Fruit fly (Drosophila melanogaster): ENCODE measurements around the gene CG13068.

The CG13068 gene

DNA sequence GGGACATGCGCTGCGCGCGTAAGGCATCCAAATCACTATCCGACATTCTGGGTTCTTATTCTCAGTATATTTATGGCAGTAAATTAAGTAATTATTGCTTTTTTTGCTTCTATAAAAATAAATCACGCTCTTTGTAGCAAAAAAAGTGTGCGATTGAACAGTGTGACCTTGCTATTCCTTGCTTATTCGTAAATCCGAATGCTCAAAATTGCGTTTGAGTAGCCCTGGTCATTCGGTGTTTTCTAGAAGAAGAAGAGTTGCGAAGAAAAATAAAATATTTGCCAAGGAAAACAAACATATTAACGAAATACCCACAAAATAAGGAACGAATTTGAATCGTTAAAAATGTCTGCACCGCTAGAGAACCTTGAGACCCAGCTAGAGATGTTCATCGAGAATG lies 37.3 kb upstream of the CG13068 start, which contains the start of the genes PDCD-5 and MED10 (continued):
- TF ChIP-seq her (GFP tag; optimal IDR thresholded peaks at IDR 0.05) (peak; percentile 100), dmrt11E (tag; optimal IDR thresholded peaks at IDR 0.05) (peak; percentile 24), phol (tag; optimal IDR thresholded peaks at IDR 0.05) (peak; percentile 65), wor (GFP tag; IDR thresholded peaks at IDR 0.05) (no peak), hb (GFP tag; IDR thresholded peaks at IDR 0.05; ENCODE audit: partially characterized antibody) (no peak), Tbp (GFP tag; optimal IDR thresholded peaks at IDR 0.05) (no peak), wek (GFP tag; optimal IDR thresholded peaks at IDR 0.05) (no peak), Adf1 (GFP tag; IDR thresholded peaks at IDR 0.05) (no peak), B-H2 (GFP tag; optimal IDR thresholded peaks at IDR 0.05) (no peak), inv (GFP tag; IDR thresholded peaks at IDR 0.05; ENCODE audit: partially characterized antibody) (no peak), h (optimal IDR thresholded peaks at IDR 0.05) (no peak), CG11456 (GFP tag; IDR thresholded peaks at IDR 0.05) (no peak), lmd (GFP tag; IDR thresholded peaks at IDR 0.05) (no peak), kni (GFP tag; optimal IDR thresholded peaks at IDR 0.05) (no peak), CG3847 (GFP tag; IDR thresholded peaks at IDR 0.05) (peak; percentile 35; the same call in 1 of the 2 replicates), insv (GFP tag; optimal IDR thresholded peaks at IDR 0.05) (no peak), BtbVII (GFP tag; optimal IDR thresholded peaks at IDR 0.05) (no peak), zen (tag; optimal IDR thresholded peaks at IDR 0.05) (peak; percentile 36), Atf3 (GFP tag; optimal IDR thresholded peaks at IDR 0.05) (no peak), amos (GFP tag; IDR thresholded peaks at IDR 0.05; ENCODE audit: partially characterized antibody) (peak; percentile 43), CG7357 (GFP tag; IDR thresholded peaks at IDR 0.05) (no peak), CG14860 (GFP tag; IDR thresholded peaks at IDR 0.05; ENCODE audit: partially characterized antibody) (no peak), lbe (GFP tag; optimal IDR thresholded peaks at IDR 0.05) (no peak), Hr3 (GFP tag; optimal IDR thresholded peaks at IDR 0.05) (no peak), zfh2 (GFP tag; optimal IDR thresholded peaks at IDR 0.05) (no peak), CG3065 (GFP tag; optimal IDR thresholded peaks at IDR 0.05) (no peak), Xrp1 (GFP tag; IDR thresholded peaks at IDR 0.05) (no peak), chinmo (GFP tag; IDR thresholded peaks at IDR 0.05; ENCODE audit: partially characterized antibody) (no peak), CG8089 (GFP tag; optimal IDR thresholded peaks at IDR 0.05) (no peak), lilli (GFP tag; optimal IDR thresholded peaks at IDR 0.05) (no peak), vvl (GFP tag; IDR thresholded peaks at IDR 0.05) (no peak), CG2712 (tag; optimal IDR thresholded peaks at IDR 0.05) (no peak), bowl (GFP tag; IDR thresholded peaks at IDR 0.05) (no peak), bsh (GFP tag; optimal IDR thresholded peaks at IDR 0.05) (no peak), da (GFP tag; optimal IDR thresholded peaks at IDR 0.05) (no peak), gcm2 (GFP tag; optimal IDR thresholded peaks at IDR 0.05) (no peak), CG7963 (GFP tag; IDR thresholded peaks at IDR 0.05; ENCODE audit: partially characterized antibody) (no peak), CG10959 (GFP tag; IDR thresholded peaks at IDR 0.05) (peak; percentile 33; the same call in 1 of the 2 replicates), CG17186 (GFP tag; optimal IDR thresholded peaks at IDR 0.05) (peak; percentile 62), cwo (GFP tag; optimal IDR thresholded peaks at IDR 0.05) (no peak), CG42726 (GFP tag; IDR thresholded peaks at IDR 0.05; ENCODE audit: partially characterized antibody) (peak; percentile 66; the same call in 1 of the 2 replicates), CG10209 (GFP tag; optimal IDR thresholded peaks at IDR 0.05) (no peak), CG33213 (GFP tag; optimal IDR thresholded peaks at IDR 0.05) (peak; percentile 16), bcd (GFP tag; optimal IDR thresholded peaks at IDR 0.05) (peak; percentile 59), CG3726 (GFP tag; IDR thresholded peaks at IDR 0.05) (no peak), H15 (GFP tag; IDR thresholded peaks at IDR 0.05) (no peak), CG1792 (GFP tag; optimal IDR thresholded peaks at IDR 0.05) (no peak), CG8924 (tag; optimal IDR thresholded peaks at IDR 0.05) (no peak), sd (tag; optimal IDR thresholded peaks at IDR 0.05) (no peak), eyg (GFP tag; optimal IDR thresholded peaks at IDR 0.05) (no peak), ash1 (GFP tag; optimal IDR thresholded peaks at IDR 0.05) (no peak), CG13624 (GFP tag; optimal IDR thresholded peaks at IDR 0.05) (peak; percentile 10)
